Fruit fly (Drosophila melanogaster): ENCODE results near the gene Gyc32E.

The Gyc32E gene

DNA sequence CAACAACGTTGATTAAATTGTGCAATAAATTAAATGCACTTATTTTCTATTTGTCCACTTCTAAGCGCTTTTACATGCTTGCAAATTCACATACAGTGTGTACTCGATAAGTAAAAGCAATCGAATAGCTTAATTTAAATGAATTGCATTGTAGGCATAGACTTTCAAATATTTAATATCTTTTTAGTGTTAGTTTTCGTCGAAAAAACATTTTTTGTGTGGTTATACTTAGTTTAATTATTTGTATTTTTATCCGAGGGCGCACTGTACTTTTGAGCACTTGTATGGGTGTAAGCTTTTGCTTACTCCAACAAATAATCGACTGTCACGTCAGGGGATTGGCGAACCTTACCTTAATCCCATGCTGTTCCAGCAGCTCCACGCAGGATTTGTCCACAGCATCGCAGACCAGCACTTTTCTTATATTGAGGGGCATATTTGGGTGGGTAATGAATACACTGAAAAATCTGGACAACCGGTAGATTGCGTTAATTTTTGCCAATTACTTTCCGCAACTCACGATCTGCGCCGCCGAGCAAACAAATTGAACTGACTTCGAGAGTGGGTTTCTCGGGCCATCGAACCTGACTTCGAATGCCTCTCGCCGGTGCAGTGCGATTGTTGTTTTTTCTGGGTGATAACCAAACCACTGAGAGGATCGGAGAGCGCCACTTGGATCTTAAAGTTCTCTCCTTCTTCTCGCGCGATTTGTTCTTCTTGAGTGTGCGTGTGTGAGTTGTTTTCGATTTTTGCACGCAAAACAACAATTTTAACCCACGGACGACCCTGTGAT, 6.5 kb upstream of the Gyc32E start, which contains the start of gene CG6287 (continued):
- peak; percentile 89 for TF ChIP-seq Sox102F (GFP tag; optimal IDR thresholded peaks at IDR 0.05)
- peak; percentile 92 for TF ChIP-seq CG4318 (GFP tag; optimal IDR thresholded peaks at IDR 0.05)
- peak; percentile 97 for TF ChIP-seq CG32006 (GFP tag; optimal IDR thresholded peaks at IDR 0.05)
- TF ChIP-seq pdm3 (GFP tag; optimal IDR thresholded peaks at IDR 0.05), result peak; percentile 97
- peak; percentile 93 for TF ChIP-seq CG11762 (GFP tag; optimal IDR thresholded peaks at IDR 0.05; ENCODE audit: insufficient read depth)
- peak; percentile 81 for TF ChIP-seq vri (GFP tag; optimal IDR thresholded peaks at IDR 0.05)
- peak; percentile 91 for TF ChIP-seq Ets96B (tag; optimal IDR thresholded peaks at IDR 0.05)
- peak; percentile 94 for TF ChIP-seq Sox14 (GFP tag; optimal IDR thresholded peaks at IDR 0.05)
- TF ChIP-seq svp (GFP tag), result peak; percentile 98
- peak; percentile 97 for TF ChIP-seq CG3919 (GFP tag; optimal IDR thresholded peaks at IDR 0.05)
- peak; percentile 97 for TF ChIP-seq Gug (GFP tag; IDR thresholded peaks at IDR 0.05)
- peak; percentile 96 for TF ChIP-seq CG11294 (GFP tag; IDR thresholded peaks at IDR 0.05)
- peak; percentile 95 for TF ChIP-seq lz (GFP tag; optimal IDR thresholded peaks at IDR 0.05)
- peak; percentile 84 for TF ChIP-seq spab (GFP tag; optimal IDR thresholded peaks at IDR 0.05)
- TF ChIP-seq CG34406 (GFP tag; optimal IDR thresholded peaks at IDR 0.05), result peak; percentile 93
- TF ChIP-seq CG6808 (GFP tag; optimal IDR thresholded peaks at IDR 0.05), result peak; percentile 86
- TF ChIP-seq CG6276 (GFP tag; optimal IDR thresholded peaks at IDR 0.05), result peak; percentile 93
- TF ChIP-seq achi (GFP tag; optimal IDR thresholded peaks at IDR 0.05), result peak; percentile 95
- TF ChIP-seq Lpt (GFP tag; optimal IDR thresholded peaks at IDR 0.05), result peak; percentile 91
- TF ChIP-seq CG11902 (GFP tag; optimal IDR thresholded peaks at IDR 0.05), result peak; percentile 94
- peak; percentile 99 for TF ChIP-seq eg (GFP tag; IDR thresholded peaks at IDR 0.05)
- peak; percentile 95 for TF ChIP-seq CG10631 (GFP tag; optimal IDR thresholded peaks at IDR 0.05)
- TF ChIP-seq CG6792 (GFP tag; optimal IDR thresholded peaks at IDR 0.05), result peak; percentile 94
- TF ChIP-seq fd85E (GFP tag; optimal IDR thresholded peaks at IDR 0.05), result peak; percentile 46
- TF ChIP-seq Smox (GFP tag; optimal IDR thresholded peaks at IDR 0.05), result peak; percentile 95
- peak; percentile 63 for TF ChIP-seq CG9139 (GFP tag; optimal IDR thresholded peaks at IDR 0.05)
- peak; percentile 96 for TF ChIP-seq Hr39 (GFP tag; optimal IDR thresholded peaks at IDR 0.05)
- peak; percentile 97 for TF ChIP-seq OdsH (GFP tag; optimal IDR thresholded peaks at IDR 0.05)
- peak; percentile 99 for TF ChIP-seq Eip78C (GFP tag)
- TF ChIP-seq dac (GFP tag; optimal IDR thresholded peaks at IDR 0.05), result no peak
- peak; percentile 93 for TF ChIP-seq Sox15 (GFP tag; optimal IDR thresholded peaks at IDR 0.05)
- TF ChIP-seq topi (GFP tag; optimal IDR thresholded peaks at IDR 0.05), result peak; percentile 95
- TF ChIP-seq CG6163 (GFP tag; IDR thresholded peaks at IDR 0.05), result peak; percentile 96

DNA sequence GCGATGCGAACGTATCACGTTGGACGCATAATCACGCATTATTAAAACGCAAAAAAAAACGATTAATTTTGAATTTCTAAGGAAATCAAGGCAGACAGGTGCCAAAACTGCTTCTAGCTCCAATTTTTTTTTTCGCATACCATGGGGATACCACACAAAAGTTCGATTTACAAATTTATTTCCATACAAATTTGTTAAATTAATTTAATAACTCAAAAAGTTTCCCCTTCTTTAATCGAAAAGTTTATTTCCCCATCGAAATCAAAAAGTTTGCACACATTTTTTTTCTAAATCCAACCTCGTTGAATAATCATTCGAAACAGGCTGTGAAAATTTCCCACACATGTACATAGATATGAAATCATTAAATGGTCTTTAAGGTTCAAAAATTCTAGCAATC, 3.6 kb downstream of the Gyc32E start, which contains the start of gene CG31867:
TSS of gene CG31867 (minus strand) at position 101 of the 400 bp plus-strand sequence.
- no peak for TF ChIP-seq esn (GFP tag; optimal IDR thresholded peaks at IDR 0.05)
- TF ChIP-seq Sox15 (GFP tag; optimal IDR thresholded peaks at IDR 0.05), result no peak
- TF ChIP-seq CG11902 (GFP tag; optimal IDR thresholded peaks at IDR 0.05), result no peak
- TF ChIP-seq lz (GFP tag; optimal IDR thresholded peaks at IDR 0.05), result no peak
- no peak for TF ChIP-seq CG6808 (GFP tag; optimal IDR thresholded peaks at IDR 0.05)

DNA sequence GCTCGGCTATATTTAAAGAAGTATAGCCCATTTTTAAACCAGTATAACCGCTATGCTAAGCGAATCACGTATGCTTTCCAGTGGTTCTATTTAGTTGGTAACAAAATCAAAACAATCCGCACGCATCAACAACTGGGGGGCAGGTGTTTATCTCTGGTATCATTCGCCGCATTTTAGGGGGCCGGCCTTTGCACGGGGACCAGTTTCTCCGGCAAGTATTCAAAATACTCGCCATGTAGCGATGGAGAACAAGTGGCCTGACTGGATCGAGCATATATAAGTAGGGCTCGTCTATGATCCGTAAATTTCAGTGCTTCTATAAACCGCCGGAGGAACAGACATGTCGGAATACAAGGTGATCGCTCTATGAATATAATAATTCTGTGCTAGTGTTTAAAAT, 12.8 kb downstream of the Gyc32E start, which contains the start of gene hgo:
TSS of gene hgo (plus strand) at position 301 of the 400 bp plus-strand sequence.
- no peak for TF ChIP-seq spab (GFP tag; optimal IDR thresholded peaks at IDR 0.05)
- TF ChIP-seq Sox15 (GFP tag; optimal IDR thresholded peaks at IDR 0.05), result no peak
- TF ChIP-seq CG15336 (GFP tag; IDR thresholded peaks at IDR 0.05), result no peak

All from whole organism, prepupa.